Fruit fly (Drosophila melanogaster): ENCODE results near the gene mRpS22.

mRpS22 gene

dm6 chr3R:27946555-27947204 lies 30.0 kb downstream of the mRpS22 start (continued):
- peak; percentile 12 for TF ChIP-seq CG16863 (GFP tag; optimal IDR thresholded peaks at IDR 0.05)
- TF ChIP-seq Jarid2 (GFP tag; optimal IDR thresholded peaks at IDR 0.05): no peak
- no peak for TF ChIP-seq CHES-1-like (GFP tag; optimal IDR thresholded peaks at IDR 0.05)
- TF ChIP-seq eyg (GFP tag; optimal IDR thresholded peaks at IDR 0.05): no peak
- no peak for TF ChIP-seq Hand (GFP tag; optimal IDR thresholded peaks at IDR 0.05)
- TF ChIP-seq nerfin-1 (tag; optimal IDR thresholded peaks at IDR 0.05): peak; percentile 35
- no peak for TF ChIP-seq Lhr (GFP tag; optimal IDR thresholded peaks at IDR 0.05)
- no peak for TF ChIP-seq trh (GFP tag; optimal IDR thresholded peaks at IDR 0.05)
- TF ChIP-seq fd102C (GFP tag; optimal IDR thresholded peaks at IDR 0.05): no peak
- no peak for TF ChIP-seq bab2 (GFP tag; optimal IDR thresholded peaks at IDR 0.05)
- 0 out of 2 replicates have a peak, but pooled peaks have one; percentile 38 for TF ChIP-seq ara (GFP tag; IDR thresholded peaks at IDR 0.05)
- 0 out of 2 replicates have a peak, but pooled peaks have one; percentile 32 for TF ChIP-seq Rfx (GFP tag; IDR thresholded peaks at IDR 0.05)
- TF ChIP-seq CG11093 (GFP tag; IDR thresholded peaks at IDR 0.05): peak; percentile 10; the same call in 1 of the 3 replicates
- TF ChIP-seq CG10209 (GFP tag; optimal IDR thresholded peaks at IDR 0.05): peak; percentile 5
- no peak for TF ChIP-seq Vsx1 (GFP tag; optimal IDR thresholded peaks at IDR 0.05)
- peak; percentile 72 for TF ChIP-seq mirr (GFP tag; optimal IDR thresholded peaks at IDR 0.05)
- TF ChIP-seq CG13296 (GFP tag; optimal IDR thresholded peaks at IDR 0.05): peak; percentile 44
- peak; percentile 7 for TF ChIP-seq CG1233 (GFP tag; optimal IDR thresholded peaks at IDR 0.05)
- TF ChIP-seq onecut (GFP tag; IDR thresholded peaks at IDR 0.05): peak; percentile 62
- peak; percentile 44 for TF ChIP-seq CG18599 (GFP tag; optimal IDR thresholded peaks at IDR 0.05)
- TF ChIP-seq gem (tag; optimal IDR thresholded peaks at IDR 0.05): peak; percentile 16
- TF ChIP-seq unpg (GFP tag; optimal IDR thresholded peaks at IDR 0.05): peak; percentile 8
- TF ChIP-seq mam (GFP tag; optimal IDR thresholded peaks at IDR 0.05): no peak
- peak; percentile 48; the same call in 1 of the 2 replicates for TF ChIP-seq Xrp1 (GFP tag; IDR thresholded peaks at IDR 0.05)
- peak; percentile 81 for TF ChIP-seq kni (GFP tag; optimal IDR thresholded peaks at IDR 0.05)
- no peak for TF ChIP-seq CG7556 (GFP tag; optimal IDR thresholded peaks at IDR 0.05)
- TF ChIP-seq CG17568 (GFP tag; optimal IDR thresholded peaks at IDR 0.05): no peak
- peak; percentile 36 for TF ChIP-seq CG34376 (GFP tag; optimal IDR thresholded peaks at IDR 0.05)
- no peak for TF ChIP-seq trem (tag; optimal IDR thresholded peaks at IDR 0.05)
- no peak for TF ChIP-seq Sin3A (optimal IDR thresholded peaks at IDR 0.05)
- TF ChIP-seq BEAF-32 (GFP tag; optimal IDR thresholded peaks at IDR 0.05): no peak
- peak; percentile 7 for TF ChIP-seq caup (GFP tag; optimal IDR thresholded peaks at IDR 0.05; ENCODE audit: severe bottlenecking)
- TF ChIP-seq CG15479 (GFP tag; optimal IDR thresholded peaks at IDR 0.05): peak; percentile 55
- no peak for TF ChIP-seq Side (GFP tag; optimal IDR thresholded peaks at IDR 0.05)
- TF ChIP-seq lov (optimal IDR thresholded peaks at IDR 0.05): no peak
- TF ChIP-seq lov (GFP tag; IDR thresholded peaks at IDR 0.05): 0 out of 3 replicates have a peak, but pooled peaks have one; percentile 17
- TF ChIP-seq CG6765 (GFP tag; optimal IDR thresholded peaks at IDR 0.05): no peak
- peak; percentile 29 for TF ChIP-seq Asciz (GFP tag; optimal IDR thresholded peaks at IDR 0.05)
- TF ChIP-seq GATAe (GFP tag; conservative IDR thresholded peaks at IDR 0.05): peak; percentile 71
- no peak for TF ChIP-seq dan (GFP tag; IDR thresholded peaks at IDR 0.05)
- TF ChIP-seq crol (GFP tag; IDR thresholded peaks at IDR 0.05): no peak
- TF ChIP-seq Hey (tag; optimal IDR thresholded peaks at IDR 0.05): peak; percentile 73
- peak; percentile 13 for TF ChIP-seq B-H2 (GFP tag; optimal IDR thresholded peaks at IDR 0.05)
- peak; percentile 34 for TF ChIP-seq odd (GFP tag; optimal IDR thresholded peaks at IDR 0.05)
- TF ChIP-seq exex (tag; optimal IDR thresholded peaks at IDR 0.05): peak; percentile 88
- TF ChIP-seq Pdp1 (GFP tag; optimal IDR thresholded peaks at IDR 0.05): peak in 1 of 2 experiments; percentile 98
- TF ChIP-seq sens-2 (GFP tag; IDR thresholded peaks at IDR 0.05): 0 out of 2 replicates have a peak, but pooled peaks have one; percentile 7
- 0 out of 2 replicates have a peak, but pooled peaks have one; percentile 12 for TF ChIP-seq CG31441 (GFP tag; IDR thresholded peaks at IDR 0.05)
- peak; percentile 43 for TF ChIP-seq CG6813 (GFP tag; optimal IDR thresholded peaks at IDR 0.05)

All from whole organism, embryonic.